Fruit fly (Drosophila melanogaster) whole organism, embryonic: Measurements from ENCODE around the gene Eip63F-1.

ENCODE experiments used
- CG10209 ChIP-seq: fragments of 200-800 bp; sonication (Bioruptor generic); optimal IDR thresholded peaks from 3 replicates; lab custom pipeline; 2017; ENCODE audit warnings: missing biosample characterization, mild to moderate bottlenecking, missing genetic modification characterization, missing genetic modification reagents
- CG10431 ChIP-seq: fragments of 200-800 bp; sonication (Bioruptor generic); optimal IDR thresholded peaks from 3 replicates; lab custom pipeline; 2018; ENCODE audit warnings: missing biosample characterization, mild to moderate bottlenecking, missing genetic modification characterization
- CG10543 ChIP-seq: fragments of 200-800 bp; sonication (Bioruptor generic); optimal IDR thresholded peaks from 3 replicates; lab custom pipeline; 2017; ENCODE audit warnings: missing biosample characterization, mild to moderate bottlenecking, missing genetic modification characterization, moderate library complexity
- CG11085 ChIP-seq: fragments of 200-800 bp; sonication (Bioruptor generic); IDR thresholded peaks from 2 replicates; pipeline ENCODE4 v1.3.6; 2022; ENCODE audit warnings: missing biosample characterization, missing genetic modification characterization
- CG11456 ChIP-seq: fragments of 200-800 bp; sonication (Bioruptor generic); IDR thresholded peaks from 3 replicates; pipeline ENCODE4 v1.3.6; 2022; ENCODE audit warnings: missing biosample characterization, missing genetic modification characterization
- CG12769 ChIP-seq: fragments of 200-800 bp; sonication (Bioruptor generic); optimal IDR thresholded peaks from 2 replicates; lab custom pipeline; 2019; ENCODE audit warnings: missing biosample characterization, mild to moderate bottlenecking, missing genetic modification characterization, moderate library complexity
- CG15073 ChIP-seq: fragments of 200-800 bp; sonication (Bioruptor generic); optimal IDR thresholded peaks from 2 replicates; lab custom pipeline; 2016; ENCODE audit warnings: missing biosample characterization, missing genetic modification characterization
- CG16813 ChIP-seq: fragments of 200-800 bp; sonication (Bioruptor generic); IDR thresholded peaks from 3 replicates; pipeline ENCODE4 v1.3.6; 2022; ENCODE audit warnings: missing biosample characterization, missing genetic modification characterization; ENCODE audit not compliant: partially characterized antibody
- CG16815 ChIP-seq: fragments of 200-800 bp; sonication (Bioruptor generic); optimal IDR thresholded peaks from 3 replicates; lab custom pipeline; 2017; ENCODE audit warnings: missing biosample characterization, mild to moderate bottlenecking, missing genetic modification characterization
- CG2129 ChIP-seq: fragments of 200-800 bp; sonication (Bioruptor generic); IDR thresholded peaks from 2 replicates; pipeline ENCODE4 v1.3.6; 2022; ENCODE audit warnings: missing biosample characterization, missing genetic modification characterization; ENCODE audit not compliant: partially characterized antibody
- CG31365 ChIP-seq: fragments of 200-800 bp; sonication (Bioruptor generic); optimal IDR thresholded peaks from 2 replicates; lab custom pipeline; 2018; ENCODE audit warnings: missing biosample characterization, mild to moderate bottlenecking, missing genetic modification characterization
- CG32532 ChIP-seq: fragments of 200-800 bp; sonication (Bioruptor generic); IDR thresholded peaks from 2 replicates; pipeline ENCODE4 v1.3.6; 2022; ENCODE audit warnings: missing biosample characterization, missing genetic modification characterization
- CG4404 ChIP-seq: fragments of 200-800 bp; sonication (Bioruptor generic); IDR thresholded peaks from 2 replicates; pipeline ENCODE4 v1.3.6; 2022; ENCODE audit warnings: missing biosample characterization, missing genetic modification characterization
- CG6791 ChIP-seq: fragments of 200-800 bp; sonication (Bioruptor generic); IDR thresholded peaks from 3 replicates; pipeline ENCODE4 v1.3.6; 2022; ENCODE audit warnings: missing biosample characterization, missing genetic modification characterization; ENCODE audit not compliant: partially characterized antibody
- CG7556 ChIP-seq: fragments of 200-800 bp; sonication (Bioruptor generic); optimal IDR thresholded peaks from 2 replicates; lab custom pipeline; 2017; ENCODE audit warnings: missing biosample characterization, mild to moderate bottlenecking, missing genetic modification characterization
- CG8924 ChIP-seq: fragments of 200-800 bp; optimal IDR thresholded peaks from 3 replicates; lab custom pipeline; 2019; ENCODE audit warnings: missing biosample characterization, mild to moderate bottlenecking, missing genetic modification characterization, moderate library complexity
- CG9876 ChIP-seq: fragments of 200-800 bp; sonication (Bioruptor generic); optimal IDR thresholded peaks from 2 replicates; lab custom pipeline; 2016; ENCODE audit warnings: missing biosample characterization, missing genetic modification characterization
- Camta ChIP-seq: fragments of 200-800 bp; sonication (Bioruptor generic); optimal IDR thresholded peaks from 2 replicates; lab custom pipeline; 2016; ENCODE audit warnings: missing biosample characterization, missing genetic modification characterization
- Dek ChIP-seq: fragments of 200-800 bp; sonication (Bioruptor generic); optimal IDR thresholded peaks from 3 replicates; lab custom pipeline; 2019; ENCODE audit warnings: missing biosample characterization, mild to moderate bottlenecking, missing genetic modification characterization, moderate library complexity
- E2f2 ChIP-seq: fragments of 200-800 bp; sonication (Bioruptor generic); IDR thresholded peaks from 2 replicates; pipeline ENCODE4 v1.3.6; 2022; ENCODE audit warnings: missing biosample characterization, missing genetic modification characterization
- Ets65A ChIP-seq: fragments of 200-800 bp; sonication (Bioruptor generic); peaks from one replicate; lab custom pipeline; 2016; ENCODE audit warnings: missing biosample characterization, missing genetic modification characterization
- Gsc ChIP-seq: fragments of 200-800 bp; sonication (Bioruptor generic); IDR thresholded peaks from 2 replicates; pipeline ENCODE4 v1.3.6; 2022; ENCODE audit warnings: missing biosample characterization, missing genetic modification characterization
- HLHmδ ChIP-seq: fragments of 200-800 bp; sonication (Bioruptor generic); optimal IDR thresholded peaks from 2 replicates; lab custom pipeline; 2018; ENCODE audit warnings: missing biosample characterization, mild to moderate bottlenecking, missing genetic modification characterization, moderate library complexity
- HmgD ChIP-seq: fragments of 200-800 bp; sonication (Bioruptor generic); optimal IDR thresholded peaks from 3 replicates; lab custom pipeline; 2016; ENCODE audit warnings: missing biosample characterization, missing genetic modification characterization
- Hmr ChIP-seq: fragments of 200-800 bp; sonication (Bioruptor generic); optimal IDR thresholded peaks from 3 replicates; lab custom pipeline; 2017; ENCODE audit warnings: mild to moderate bottlenecking, missing biosample characterization, missing genetic modification reagents, missing genetic modification characterization
- Hsf ChIP-seq: fragments of 200-800 bp; sonication (Bioruptor generic); optimal IDR thresholded peaks from 3 replicates; lab custom pipeline; 2016; ENCODE audit warnings: missing biosample characterization, missing genetic modification characterization
- MBD-R2 ChIP-seq: fragments of 200-800 bp; sonication (Bioruptor generic); IDR thresholded peaks from 2 replicates; pipeline ENCODE4 v1.3.6; 2022; ENCODE audit warnings: missing biosample characterization, missing genetic modification characterization
- MESR4 ChIP-seq: fragments of 200-800 bp; sonication (Bioruptor generic); optimal IDR thresholded peaks from 2 replicates; lab custom pipeline; 2018; ENCODE audit warnings: missing biosample characterization, mild to moderate bottlenecking, missing genetic modification characterization, moderate library complexity
- Med ChIP-seq: fragments of 200-800 bp; sonication (Bioruptor generic); peaks from one replicate; lab custom pipeline; 2016; ENCODE audit warnings: missing biosample characterization, missing genetic modification characterization, mild to moderate bottlenecking, inconsistent platforms, moderate library complexity
- Poxn ChIP-seq: fragments of 200-800 bp; sonication (Bioruptor generic); IDR thresholded peaks from 2 replicates; pipeline ENCODE4 v1.3.6; 2022; ENCODE audit warnings: missing biosample characterization, missing genetic modification characterization
- amos ChIP-seq: fragments of 200-800 bp; sonication (Bioruptor generic); IDR thresholded peaks from 2 replicates; pipeline ENCODE4 v1.3.6; 2022; ENCODE audit warnings: missing biosample characterization, missing genetic modification characterization; ENCODE audit not compliant: partially characterized antibody
- ara ChIP-seq: fragments of 200-800 bp; sonication (Bioruptor generic); IDR thresholded peaks from 2 replicates; pipeline ENCODE4 v1.3.6; 2022; ENCODE audit warnings: missing biosample characterization, missing genetic modification characterization
- ash1 ChIP-seq: fragments of 200-800 bp; sonication (Bioruptor generic); optimal IDR thresholded peaks from 2 replicates; lab custom pipeline; 2018; ENCODE audit warnings: missing biosample characterization, mild to moderate bottlenecking, missing genetic modification characterization
- crc ChIP-seq: fragments of 200-800 bp; sonication (Bioruptor generic); optimal IDR thresholded peaks from 2 replicates; lab custom pipeline; 2016; ENCODE audit warnings: missing biosample characterization, missing genetic modification characterization
- croc ChIP-seq: fragments of 200-800 bp; sonication (Bioruptor generic); conservative IDR thresholded peaks from 3 replicates; pipeline ENCODE4 v1.3.6; 2022; ENCODE audit warnings: missing biosample characterization, missing genetic modification characterization
- dm ChIP-seq: fragments of 200-800 bp; sonication (Bioruptor generic); optimal IDR thresholded peaks from 3 replicates; lab custom pipeline; 2016; ENCODE audit warnings: missing biosample characterization, missing genetic modification characterization
- gsb-n ChIP-seq: fragments of 200-800 bp; sonication (Bioruptor generic); optimal IDR thresholded peaks from 3 replicates; lab custom pipeline; 2018; ENCODE audit warnings: missing biosample characterization, mild to moderate bottlenecking, missing genetic modification characterization
- insv ChIP-seq, 2 experiments: fragments of 200-800 bp; sonication (Bioruptor generic); optimal IDR thresholded peaks; 3 replicates each; lab custom pipeline; 2016 to 2018; ENCODE audit warnings: missing biosample characterization in 2 of 2, missing genetic modification characterization in 2 of 2
- luna ChIP-seq: fragments of 200-800 bp; sonication (Bioruptor generic); optimal IDR thresholded peaks from 2 replicates; lab custom pipeline; 2016; ENCODE audit warnings: missing biosample characterization, missing genetic modification characterization
- mirr ChIP-seq: fragments of 200-800 bp; sonication (Bioruptor generic); optimal IDR thresholded peaks from 3 replicates; lab custom pipeline; 2018; ENCODE audit warnings: missing biosample characterization, mild to moderate bottlenecking, missing genetic modification characterization
- mld ChIP-seq: fragments of 200-800 bp; sonication (Bioruptor generic); IDR thresholded peaks from 3 replicates; pipeline ENCODE4 v1.3.6; 2022; ENCODE audit warnings: missing biosample characterization, missing genetic modification characterization; ENCODE audit not compliant: partially characterized antibody
- nerfin-1 ChIP-seq: fragments of 200-800 bp; sonication (Bioruptor generic); optimal IDR thresholded peaks from 3 replicates; lab custom pipeline; 2019; ENCODE audit warnings: missing biosample characterization, mild to moderate bottlenecking, missing genetic modification characterization, moderate library complexity
- psq ChIP-seq: fragments of 200-800 bp; sonication (Bioruptor generic); optimal IDR thresholded peaks from 2 replicates; lab custom pipeline; 2017; ENCODE audit warnings: missing biosample characterization, missing genetic modification characterization
- schlank ChIP-seq: fragments of 200-800 bp; sonication (Bioruptor generic); optimal IDR thresholded peaks from 2 replicates; lab custom pipeline; 2018; ENCODE audit warnings: missing biosample characterization, mild to moderate bottlenecking, missing genetic modification characterization
- sisA ChIP-seq: fragments of 200-800 bp; sonication (Bioruptor generic); IDR thresholded peaks from 2 replicates; pipeline ENCODE4 v1.3.6; 2022; ENCODE audit warnings: missing biosample characterization, missing genetic modification characterization
- slbo ChIP-seq: fragments of 200-800 bp; sonication (Bioruptor generic); IDR thresholded peaks from 2 replicates; pipeline ENCODE4 v1.3.6; 2022; ENCODE audit warnings: missing biosample characterization, missing genetic modification characterization
- so ChIP-seq: fragments of 200-800 bp; sonication (Bioruptor generic); IDR thresholded peaks from 3 replicates; pipeline ENCODE4 v1.3.6; 2022; ENCODE audit warnings: missing biosample characterization, missing genetic modification characterization
- trem ChIP-seq: fragments of 200-800 bp; optimal IDR thresholded peaks from 3 replicates; lab custom pipeline; 2019; ENCODE audit warnings: missing biosample characterization, mild to moderate bottlenecking, missing genetic modification characterization, moderate library complexity
- twi ChIP-seq: fragments of 200-800 bp; optimal IDR thresholded peaks from 2 replicates; lab custom pipeline; 2019; ENCODE audit warnings: missing biosample characterization, mild to moderate bottlenecking, missing genetic modification characterization, moderate library complexity
- yki ChIP-seq: fragments of >200 bp; optimal IDR thresholded peaks from 3 replicates; lab custom pipeline; 2018
- z ChIP-seq: fragments of 200-800 bp; sonication (Bioruptor generic); IDR thresholded peaks from 3 replicates; pipeline ENCODE4 v1.3.6; 2022; ENCODE audit warnings: missing biosample characterization, missing genetic modification characterization
- zfh1 ChIP-seq: fragments of 200-800 bp; sonication (Bioruptor generic); IDR thresholded peaks from 3 replicates; pipeline ENCODE4 v1.3.6; 2022; ENCODE audit warnings: missing biosample characterization, missing genetic modification characterization

Eip63F-1 gene

DNA sequence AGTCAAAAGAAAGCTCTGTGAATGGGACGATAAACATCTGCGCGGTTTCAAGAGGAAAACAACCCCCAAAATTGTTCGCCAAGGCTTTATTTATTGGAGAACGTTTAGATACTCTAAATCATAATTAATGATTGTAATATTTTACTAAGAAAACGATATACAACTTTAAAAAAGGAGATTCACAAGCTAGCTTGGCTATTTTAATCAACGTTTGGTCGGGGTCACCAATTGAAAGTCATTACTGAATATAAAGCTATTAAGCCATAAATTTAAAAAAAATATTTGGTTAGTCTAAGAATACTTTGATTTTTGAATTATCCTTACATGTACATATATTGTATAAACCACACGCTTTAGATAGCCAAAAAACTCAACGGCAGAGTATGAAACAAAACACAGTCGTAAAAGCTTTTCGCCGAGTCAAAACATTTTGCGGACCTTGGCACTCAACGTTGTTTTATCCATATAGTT is 43.2 kb downstream of the Eip63F-1 start, which contains the start of gene Fie (continued):
- TF ChIP-seq MESR4 (GFP tag; lab: Kevin White, UChicago) (no peak), CG7556 (peak; percentile 87), Med (GFP tag; lab: Kevin White, UChicago) (peak; percentile 89), CG32532 (GFP tag; lab: Robert Waterston, UW) (peak; percentile 63), Gsc (GFP tag; lab: Robert Waterston, UW) (no peak), Camta (no peak), CG15073 (GFP tag; lab: Kevin White, UChicago) (no peak), nerfin-1 (tag; lab: Kevin White, UChicago) (peak; percentile 38), CG11085 (GFP tag; lab: Robert Waterston, UW) (no peak), yki (lab: Kevin White, UChicago) (no peak), dm (GFP tag; lab: Kevin White, UChicago) (no peak), CG10543 (GFP tag; lab: Kevin White, UChicago) (peak; percentile 55), zfh1 (GFP tag; lab: Robert Waterston, UW) (no peak), ara (no peak), HLHmδ (GFP tag; lab: Kevin White, UChicago) (no peak), ash1 (no peak), croc (GFP tag; lab: Robert Waterston, UW) (0 out of 3 replicates have a peak, but pooled peaks have one; percentile 18), amos (no peak), CG8924 (tag; lab: Kevin White, UChicago) (peak; percentile 84), schlank (tag; lab: Kevin White, UChicago) (no peak), gsb-n (no peak), CG12769 (tag; lab: Kevin White, UChicago) (no peak), twi (no peak), mirr (no peak), Hmr (GFP tag; lab: Kevin White, UChicago) (peak; percentile 84), CG6791 (no peak), E2f2 (GFP tag; lab: Robert Waterston, UW) (peak; percentile 34), Poxn (GFP tag; lab: Robert Waterston, UW) (no peak), luna (GFP tag; lab: Kevin White, UChicago) (no peak), sisA (GFP tag; lab: Robert Waterston, UW) (peak; percentile 54; the same call in 1 of the 2 replicates), CG10431 (no peak), z (GFP tag; lab: Robert Waterston, UW) (no peak), CG31365 (no peak), psq (GFP tag; lab: Kevin White, UChicago) (no peak), Hsf (GFP tag; lab: Kevin White, UChicago) (peak; percentile 64), crc (GFP tag; lab: Kevin White, UChicago) (no peak), Ets65A (peak; percentile 59), CG10209 (GFP tag; lab: Kevin White, UChicago) (peak; percentile 67), insv (GFP tag; optimal IDR thresholded peaks at IDR 0.05; lab: Kevin White, UChicago) (no peak), CG9876 (no peak), so (GFP tag; lab: Robert Waterston, UW) (0 out of 3 replicates have a peak, but pooled peaks have one; percentile 56), slbo (peak; percentile 65), MBD-R2 (GFP tag; lab: Robert Waterston, UW) (no peak), CG16815 (peak; percentile 39), mld (GFP tag; lab: Robert Waterston, UW) (no peak), CG16813 (GFP tag; lab: Robert Waterston, UW) (no peak), Dek (tag; lab: Kevin White, UChicago) (peak; percentile 75), HmgD (GFP tag; lab: Kevin White, UChicago) (no peak), CG4404 (GFP tag; lab: Robert Waterston, UW) (no peak), trem (tag; lab: Kevin White, UChicago) (no peak), CG2129 (no peak), CG11456 (GFP tag; lab: Robert Waterston, UW) (no peak)
